Worm (Caenorhabditis elegans): Measurements from ENCODE around the gene srlf-12.

- TF ChIP-seq W03F9.2 (tag; optimal IDR thresholded peaks at IDR 0.05) (no peak), him-1 (tag; optimal IDR thresholded peaks at IDR 0.05) (no peak), dao-5 (tag; optimal IDR thresholded peaks at IDR 0.05) (no peak)
Observed at ce11 chrIV:10861102-10861501, 30.8 kb downstream of the srlf-12 start, which contains the start of gene rbm-22.

Measured in whole organism, L4/young adult.